Worm (Caenorhabditis elegans) whole organism, L4 larva: Measurements from ENCODE around the gene F57A8.1.

ENCODE experiments used
- F26F4.8 ChIP-seq: fragments of 200-800 bp; sonication (Bioruptor generic); conservative IDR thresholded peaks from 2 replicates; pipeline ENCODE4 v1.3.6; 2022; ENCODE audit warnings: missing genetic modification characterization, missing compliant biosample characterization
- F49E8.2 ChIP-seq: sonication (generic microtip); optimal IDR thresholded peaks from 2 replicates; lab custom pipeline; 2016; ENCODE audit warnings: missing compliant biosample characterization, mild to moderate bottlenecking, missing genetic modification characterization, borderline replicate concordance
- R02D3.7 ChIP-seq: fragments of 150-350 bp; sonication (generic microtip); optimal IDR thresholded peaks from 3 replicates; lab custom pipeline; 2014; ENCODE audit warnings: missing biosample characterization, missing genetic modification characterization
- T20F7.1 ChIP-seq: fragments of 200-800 bp; sonication (Bioruptor generic); optimal IDR thresholded peaks from 2 replicates; lab custom pipeline; 2018; ENCODE audit warnings: mild to moderate bottlenecking, missing genetic modification characterization, missing compliant biosample characterization
- T26A8.4 ChIP-seq: fragments of 200-800 bp; sonication (Bioruptor generic); IDR thresholded peaks from 2 replicates; pipeline ENCODE4 v1.3.6; 2022; ENCODE audit warnings: missing genetic modification characterization, missing compliant biosample characterization
- Y5F2A.4 ChIP-seq: fragments of 200-800 bp; sonication (Bioruptor generic); optimal IDR thresholded peaks from 2 replicates; lab custom pipeline; 2018; ENCODE audit warnings: mild to moderate bottlenecking, missing genetic modification characterization, missing compliant biosample characterization
- ZK337.2 ChIP-seq: fragments of 200-800 bp; sonication (Bioruptor generic); IDR thresholded peaks from 2 replicates; pipeline ENCODE4 v1.3.6; 2022; ENCODE audit warnings: missing genetic modification reagents, missing genetic modification characterization, missing compliant biosample characterization
- ZK546.5 ChIP-seq, 2 experiments: sonication (generic microtip); optimal IDR thresholded peaks; 2 replicates each; lab custom pipeline; 2017; ENCODE audit warnings: missing biosample characterization in 2 of 2, missing genetic modification characterization in 2 of 2
- aly-2 ChIP-seq: sonication (generic microtip); optimal IDR thresholded peaks from 2 replicates; lab custom pipeline; 2018; ENCODE audit warnings: missing biosample characterization, missing genetic modification characterization
- ama-1 ChIP-seq: fragments of 150-350 bp; optimal IDR thresholded peaks from 2 replicates; lab custom pipeline; 2014; ENCODE audit warnings: inconsistent platforms, mixed read lengths
- arid-1 ChIP-seq: fragments of 200-800 bp; sonication (Bioruptor generic); conservative IDR thresholded peaks from 2 replicates; pipeline ENCODE4 v1.3.6; 2022; ENCODE audit warnings: missing genetic modification reagents, missing genetic modification characterization, missing compliant biosample characterization
- attf-4 ChIP-seq: sonication (generic microtip); optimal IDR thresholded peaks from 3 replicates; lab custom pipeline; 2017; ENCODE audit warnings: missing biosample characterization, missing genetic modification characterization
- ceh-20 ChIP-seq: fragments of 200-800 bp; sonication (Bioruptor generic); IDR thresholded peaks from 2 replicates; pipeline ENCODE4 v1.3.6; 2022; ENCODE audit warnings: missing genetic modification reagents, missing genetic modification characterization, missing compliant biosample characterization
- ceh-28 ChIP-seq: fragments of 150-350 bp; optimal IDR thresholded peaks from 2 replicates; lab custom pipeline; 2014; ENCODE audit warnings: missing biosample characterization, missing genetic modification reagents, missing genetic modification characterization
- ceh-62 ChIP-seq: sonication (generic microtip); optimal IDR thresholded peaks from 2 replicates; lab custom pipeline; 2017; ENCODE audit warnings: missing biosample characterization, missing genetic modification characterization
- ceh-82 ChIP-seq: sonication (generic microtip); optimal IDR thresholded peaks from 2 replicates; lab custom pipeline; 2017; ENCODE audit warnings: missing biosample characterization, missing genetic modification characterization
- ctbp-1 ChIP-seq: fragments of 200-800 bp; sonication (Bioruptor generic); IDR thresholded peaks from 2 replicates; pipeline ENCODE4 v1.3.6; 2022; ENCODE audit warnings: missing genetic modification reagents, missing genetic modification characterization, missing compliant biosample characterization
- daf-19 ChIP-seq: fragments of 200-800 bp; sonication (Bioruptor generic); conservative IDR thresholded peaks from 2 replicates; pipeline ENCODE4 v1.3.6; 2022; ENCODE audit warnings: missing genetic modification characterization, missing compliant biosample characterization
- dmd-6 ChIP-seq: fragments of 200-800 bp; sonication (Bioruptor generic); IDR thresholded peaks from 2 replicates; pipeline ENCODE4 v1.3.6; 2022; ENCODE audit warnings: missing genetic modification reagents, missing genetic modification characterization, missing compliant biosample characterization
- egl-43 ChIP-seq: fragments of 200-800 bp; sonication (Bioruptor generic); IDR thresholded peaks from 2 replicates; pipeline ENCODE4 v1.3.6; 2022; ENCODE audit warnings: missing genetic modification reagents, missing genetic modification characterization, missing compliant biosample characterization
- fkh-10 ChIP-seq: fragments of 150-350 bp; optimal IDR thresholded peaks from 2 replicates; lab custom pipeline; 2014; ENCODE audit warnings: missing biosample characterization, missing genetic modification reagents, missing genetic modification characterization
- hif-1 ChIP-seq, 2 experiments: sonication (generic microtip); optimal IDR thresholded peaks; 2 replicates each; lab custom pipeline; 2016 to 2017; ENCODE audit warnings: missing compliant biosample characterization in 2 of 2, missing genetic modification characterization in 2 of 2, missing genetic modification reagents in 2 of 2, missing genotype in 2 of 2, mild to moderate bottlenecking in 1 of 2
- hmg-1.1 ChIP-seq: fragments of 200-800 bp; sonication (Bioruptor generic); IDR thresholded peaks from 2 replicates; pipeline ENCODE4 v1.3.6; 2022; ENCODE audit warnings: missing genetic modification reagents, missing genetic modification characterization, missing compliant biosample characterization
- jun-1 ChIP-seq: fragments of 150-350 bp; optimal IDR thresholded peaks from 2 replicates; lab custom pipeline; 2014; ENCODE audit warnings: missing biosample characterization, missing genetic modification reagents, missing genetic modification characterization
- lin-15B ChIP-seq: fragments of 150-350 bp; sonication (generic microtip); optimal IDR thresholded peaks from 3 replicates; lab custom pipeline; 2014; ENCODE audit warnings: missing biosample characterization, missing genetic modification characterization
- lsy-2 ChIP-seq, 2 experiments: fragments of 150-350 bp in 1 of 2; sonication (generic microtip) in 1 of 2; optimal IDR thresholded peaks; 2 replicates each; lab custom pipeline; 2014 to 2017; ENCODE audit warnings: missing biosample characterization in 2 of 2, missing genetic modification characterization in 2 of 2
- mdl-1 ChIP-seq, 2 experiments: fragments of 150-350 bp in 1 of 2; sonication (generic microtip) in 1 of 2; optimal IDR thresholded peaks; 2 replicates each; lab custom pipeline; 2014 to 2017; ENCODE audit warnings: missing biosample characterization in 2 of 2, missing genetic modification characterization in 2 of 2
- mep-1 ChIP-seq: fragments of 150-350 bp; sonication (generic microtip); optimal IDR thresholded peaks from 3 replicates; lab custom pipeline; 2014; ENCODE audit warnings: missing biosample characterization, missing genetic modification characterization
- mxl-2 ChIP-seq: fragments of 200-800 bp; sonication (Bioruptor generic); conservative IDR thresholded peaks from 2 replicates; pipeline ENCODE4 v1.3.6; 2022; ENCODE audit warnings: missing genetic modification reagents, missing genetic modification characterization, missing compliant biosample characterization
- mxl-3 ChIP-seq: fragments of 200-800 bp; sonication (Bioruptor generic); optimal IDR thresholded peaks from 2 replicates; lab custom pipeline; 2018; ENCODE audit warnings: mild to moderate bottlenecking, missing genetic modification characterization, missing compliant biosample characterization
- nhr-10 ChIP-seq: fragments of 150-350 bp; optimal IDR thresholded peaks from 2 replicates; lab custom pipeline; 2014; ENCODE audit warnings: missing biosample characterization, missing genetic modification characterization
- nhr-111 ChIP-seq: fragments of 200-800 bp; sonication (Bioruptor generic); optimal IDR thresholded peaks from 2 replicates; lab custom pipeline; 2018; ENCODE audit warnings: mild to moderate bottlenecking, missing genetic modification characterization, missing compliant biosample characterization
- nhr-237 ChIP-seq: sonication (generic microtip); optimal IDR thresholded peaks from 2 replicates; lab custom pipeline; 2017; ENCODE audit warnings: missing biosample characterization, missing genetic modification characterization
- nhr-6 ChIP-seq: fragments of 150-350 bp; optimal IDR thresholded peaks from 2 replicates; lab custom pipeline; 2014; ENCODE audit warnings: missing biosample characterization, missing genetic modification characterization
- saeg-2 ChIP-seq: fragments of 200-800 bp; sonication (Bioruptor generic); IDR thresholded peaks from 2 replicates; pipeline ENCODE4 v1.3.6; 2022; ENCODE audit warnings: missing genetic modification reagents, missing genetic modification characterization, missing compliant biosample characterization
- snpc-4 ChIP-seq: fragments of 150-350 bp; optimal IDR thresholded peaks from 2 replicates; lab custom pipeline; 2014; ENCODE audit warnings: missing biosample characterization, missing genetic modification characterization
- spr-3 ChIP-seq: fragments of 200-800 bp; sonication (Bioruptor generic); optimal IDR thresholded peaks from 2 replicates; lab custom pipeline; 2018; ENCODE audit warnings: mild to moderate bottlenecking, missing genetic modification characterization, missing compliant biosample characterization
- unc-62 ChIP-seq, 3 experiments: fragments of 150-350 bp in 1 of 3; sonication (generic microtip); optimal IDR thresholded peaks in 2 of 3; peaks in 1 of 3; 1 replicate in 1 of 3; 2 replicates in 2 of 3; lab custom pipeline; 2014 to 2017; ENCODE audit warnings: missing biosample characterization in 3 of 3, missing genetic modification characterization in 3 of 3, missing genetic modification reagents in 3 of 3, missing genotype in 1 of 3
- zfp-3 ChIP-seq: fragments of 200-800 bp; sonication (Bioruptor generic); conservative IDR thresholded peaks from 2 replicates; pipeline ENCODE4 v1.3.6; 2022; ENCODE audit warnings: missing genetic modification reagents, missing genetic modification characterization, missing compliant biosample characterization
- ztf-7 ChIP-seq: fragments of 150-350 bp; optimal IDR thresholded peaks from 2 replicates; lab custom pipeline; 2014; ENCODE audit warnings: missing biosample characterization, missing genetic modification characterization

The F57A8.1 gene

DNA sequence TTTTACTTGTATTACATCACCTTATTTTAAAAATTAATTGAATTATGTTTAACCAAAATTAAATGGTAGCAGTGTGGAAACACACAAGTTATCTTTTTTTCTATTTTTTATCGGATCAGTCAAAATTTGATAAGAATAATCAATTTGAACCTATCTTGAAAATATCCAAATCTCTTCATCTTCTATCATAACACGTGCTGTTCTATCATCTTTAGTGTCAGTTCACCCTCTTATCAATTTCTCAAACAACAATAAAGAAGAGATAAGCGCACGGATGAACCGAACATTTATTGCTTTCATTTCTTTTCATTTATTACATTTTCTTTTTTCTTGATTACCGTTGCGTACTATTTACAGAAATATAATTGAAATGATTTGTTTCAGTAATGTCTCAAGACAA, 50.0 kb downstream of the F57A8.1 start, which contains the start of gene R04B5.5 (continued):
- TF ChIP-seq lsy-2 (tag; optimal IDR thresholded peaks at IDR 0.05; lab: Kevin White, UChicago) (peak in 1 of 2 experiments; percentile 33), ceh-28 (tag; lab: Kevin White, UChicago) (no peak), mep-1 (tag; lab: Kevin White, UChicago) (peak; percentile 13), saeg-2 (GFP tag; lab: Robert Waterston, UW) (no peak), T26A8.4 (GFP tag; lab: Robert Waterston, UW) (no peak), attf-4 (tag; lab: Kevin White, UChicago) (no peak), egl-43 (no peak), aly-2 (tag; lab: Kevin White, UChicago) (no peak), fkh-10 (GFP tag; lab: Kevin White, UChicago) (no peak), daf-19 (GFP tag; lab: Robert Waterston, UW) (no peak), lin-15B (tag; lab: Kevin White, UChicago) (no peak), ZK337.2 (GFP tag; lab: Robert Waterston, UW) (no peak), R02D3.7 (tag; lab: Kevin White, UChicago) (no peak), dmd-6 (GFP tag; lab: Robert Waterston, UW) (peak; percentile 67), T20F7.1 (GFP tag; lab: Kevin White, UChicago) (peak; percentile 8), ama-1 (lab: Kevin White, UChicago) (no peak), mdl-1 (tag; optimal IDR thresholded peaks at IDR 0.05; lab: Kevin White, UChicago) (peak in 1 of 2 experiments; percentile 85), spr-3 (GFP tag; lab: Kevin White, UChicago) (no peak), arid-1 (GFP tag; lab: Robert Waterston, UW) (no peak), nhr-6 (tag; lab: Kevin White, UChicago) (peak; percentile 2), ceh-82 (tag; lab: Kevin White, UChicago) (no peak), hif-1 (tag; optimal IDR thresholded peaks at IDR 0.05; lab: Kevin White, UChicago) (no peak), snpc-4 (no peak), jun-1 (tag; lab: Kevin White, UChicago) (no peak), ceh-20 (GFP tag; lab: Robert Waterston, UW) (no peak), F49E8.2 (tag; lab: Kevin White, UChicago) (no peak), ztf-7 (tag; lab: Kevin White, UChicago) (peak; percentile 46), nhr-10 (tag; lab: Kevin White, UChicago) (peak; percentile 85), hmg-1.1 (GFP tag; lab: Robert Waterston, UW) (no peak), nhr-237 (tag; lab: Kevin White, UChicago) (no peak), zfp-3 (no peak), ctbp-1 (GFP tag; lab: Robert Waterston, UW) (no peak), Y5F2A.4 (GFP tag; lab: Kevin White, UChicago) (no peak), F26F4.8 (GFP tag; lab: Robert Waterston, UW) (no peak), mxl-2 (GFP tag; lab: Robert Waterston, UW) (no peak)

ce11 chrV:10090461-10090860, 53.3 kb downstream of the F57A8.1 start, which contains the start of gene R04B5.7:
Gene R04B5.7 (minus strand): TSS chrV:10090561.
- TF ChIP-seq mxl-3 (no peak), unc-62 (GFP tag; optimal IDR thresholded peaks at IDR 0.05 in 1 of 2; lab: Kevin White, UChicago) (peak in 1 of 2 experiments; percentile 19), unc-62 (tag; optimal IDR thresholded peaks at IDR 0.05; lab: Kevin White, UChicago) (no peak), ZK546.5 (tag; optimal IDR thresholded peaks at IDR 0.05; lab: Kevin White, UChicago) (no peak), ceh-28 (tag; lab: Kevin White, UChicago) (no peak), lin-15B (tag; lab: Kevin White, UChicago) (no peak), ceh-62 (no peak), nhr-111 (GFP tag; lab: Kevin White, UChicago) (no peak)
- TF ChIP-seq, all 104 proteins: peak for 1
